Comparison of ENCODE assay signal across 1 fruit fly cellular context in the genomic region with DNA sequence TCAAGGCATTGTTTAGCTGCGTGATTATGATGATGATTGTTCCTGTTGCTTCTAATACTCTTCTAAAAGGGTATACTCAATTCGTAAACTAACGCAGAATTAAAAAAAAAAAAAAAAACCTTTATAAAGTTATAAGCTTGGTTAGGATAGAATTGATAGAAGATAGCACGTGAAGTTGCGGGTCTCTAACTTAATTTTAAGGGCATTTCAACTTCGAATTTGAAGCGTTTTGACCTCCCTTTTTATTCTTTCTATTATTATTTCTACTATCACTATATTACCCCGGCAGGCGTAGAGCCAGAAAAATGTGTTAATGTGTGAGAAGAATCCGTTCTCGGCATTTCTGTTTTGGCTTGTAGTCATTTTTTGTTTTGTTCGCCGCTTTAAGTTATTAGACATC.
TF ChIP-seq lines count a peak whose summit lies in the region.

No protein-coding gene starts in this region.

TF ChIP-seq in whole organism, embryonic, 481 proteins besides CTCF, POLR2A, EP300 and RAD21 (continued from another document and continues in another):
- TF ChIP-seq CG12155 (GFP tag; optimal IDR thresholded peaks at IDR 0.05; lab: Kevin White, UChicago) (peak; percentile 61), CG10462 (GFP tag; optimal IDR thresholded peaks at IDR 0.05; lab: Kevin White, UChicago) (peak; percentile 11), gsb-n (tag; optimal IDR thresholded peaks at IDR 0.05; lab: Kevin White, UChicago) (peak; percentile 67), Asciz (GFP tag; optimal IDR thresholded peaks at IDR 0.05; lab: Kevin White, UChicago) (peak; percentile 61), gfzf (GFP tag; optimal IDR thresholded peaks at IDR 0.05; lab: Kevin White, UChicago) (no peak), Xbp1 (GFP tag; optimal IDR thresholded peaks at IDR 0.05; lab: Kevin White, UChicago) (peak; percentile 71), dmrt11E (tag; optimal IDR thresholded peaks at IDR 0.05; lab: Kevin White, UChicago) (peak; percentile 69), CG11398 (GFP tag; optimal IDR thresholded peaks at IDR 0.05; lab: Kevin White, UChicago) (peak; percentile 44), CG17385 (GFP tag; optimal IDR thresholded peaks at IDR 0.05; lab: Kevin White, UChicago) (peak; percentile 62), Mad (GFP tag; optimal IDR thresholded peaks at IDR 0.05; lab: Kevin White, UChicago) (peak; percentile 47), CG12299 (tag; optimal IDR thresholded peaks at IDR 0.05; lab: Kevin White, UChicago) (no peak), disco-r (GFP tag; optimal IDR thresholded peaks at IDR 0.05; lab: Kevin White, UChicago) (no peak), dimm (GFP tag; IDR thresholded peaks at IDR 0.05; lab: Robert Waterston, UW) (peak; percentile 30; the same call in 1 of the 2 replicates), stc (GFP tag; IDR thresholded peaks at IDR 0.05; lab: Robert Waterston, UW) (0 out of 2 replicates have a peak, but pooled peaks have one; percentile 38), CG11560 (tag; IDR thresholded peaks at IDR 0.05; lab: Robert Waterston, UW) (no peak), NC2β (GFP tag; optimal IDR thresholded peaks at IDR 0.05; lab: Kevin White, UChicago) (peak; percentile 26), crp (GFP tag; optimal IDR thresholded peaks at IDR 0.05; lab: Kevin White, UChicago) (no peak), ttk (GFP tag; IDR thresholded peaks at IDR 0.05; lab: Robert Waterston, UW) (0 out of 2 replicates have a peak, but pooled peaks have one; percentile 28), CG1024 (GFP tag; IDR thresholded peaks at IDR 0.05; lab: Robert Waterston, UW) (peak; percentile 34; the same call in 1 of the 2 replicates), Max (GFP tag; optimal IDR thresholded peaks at IDR 0.05; lab: Kevin White, UChicago) (peak; percentile 53), Lpt (GFP tag; optimal IDR thresholded peaks at IDR 0.05; lab: Kevin White, UChicago) (no peak), CG4820 (GFP tag; optimal IDR thresholded peaks at IDR 0.05; lab: Kevin White, UChicago) (peak; percentile 30), org-1 (GFP tag; optimal IDR thresholded peaks at IDR 0.05; lab: Kevin White, UChicago) (peak; percentile 33), zf30C (GFP tag; optimal IDR thresholded peaks at IDR 0.05; lab: Kevin White, UChicago) (no peak), prd (optimal IDR thresholded peaks at IDR 0.05; lab: Kevin White, UChicago) (no peak), prd (GFP tag; IDR thresholded peaks at IDR 0.05; lab: Robert Waterston, UW) (peak; percentile 47; the same call in 2 of the 3 replicates), CG12744 (GFP tag; optimal IDR thresholded peaks at IDR 0.05; lab: Kevin White, UChicago) (peak; percentile 42), CG5180 (GFP tag; optimal IDR thresholded peaks at IDR 0.05; lab: Kevin White, UChicago) (peak; percentile 4), CG4617 (GFP tag; optimal IDR thresholded peaks at IDR 0.05; lab: Kevin White, UChicago; ENCODE audit: borderline replicate concordance) (no peak), CG6683 (GFP tag; optimal IDR thresholded peaks at IDR 0.05; lab: Kevin White, UChicago) (no peak), Fer2 (tag; optimal IDR thresholded peaks at IDR 0.05; lab: Kevin White, UChicago) (no peak), CG6791 (GFP tag; IDR thresholded peaks at IDR 0.05; lab: Robert Waterston, UW; ENCODE audit: partially characterized antibody) (no peak), eve (GFP tag; optimal IDR thresholded peaks at IDR 0.05; lab: Kevin White, UChicago) (peak in 1 of 2 experiments; percentile 55), dm (GFP tag; optimal IDR thresholded peaks at IDR 0.05; lab: Kevin White, UChicago) (peak; percentile 22), ap (GFP tag; IDR thresholded peaks at IDR 0.05; lab: Robert Waterston, UW) (peak; percentile 23; the same call in 1 of the 2 replicates), mirr (GFP tag; optimal IDR thresholded peaks at IDR 0.05; lab: Kevin White, UChicago) (no peak), Lhr (GFP tag; optimal IDR thresholded peaks at IDR 0.05; lab: Kevin White, UChicago) (peak; percentile 18), abd-A (tag; optimal IDR thresholded peaks at IDR 0.05; lab: Kevin White, UChicago) (no peak), CG8944 (GFP tag; optimal IDR thresholded peaks at IDR 0.05; lab: Kevin White, UChicago) (peak; percentile 48), CG10209 (GFP tag; optimal IDR thresholded peaks at IDR 0.05; lab: Kevin White, UChicago) (peak; percentile 47), Dll (GFP tag; IDR thresholded peaks at IDR 0.05; lab: Robert Waterston, UW; ENCODE audit: partially characterized antibody) (no peak), Hmr (GFP tag; optimal IDR thresholded peaks at IDR 0.05; lab: Kevin White, UChicago) (peak; percentile 44), CG3407 (GFP tag; optimal IDR thresholded peaks at IDR 0.05; lab: Kevin White, UChicago) (peak; percentile 33), CG10654 (GFP tag; optimal IDR thresholded peaks at IDR 0.05; lab: Kevin White, UChicago) (peak; percentile 27), Usf (GFP tag; optimal IDR thresholded peaks at IDR 0.05; lab: Kevin White, UChicago) (peak; percentile 19), CG2889 (GFP tag; IDR thresholded peaks at IDR 0.05; lab: Robert Waterston, UW) (no peak), CkIIα-i1 (GFP tag; IDR thresholded peaks at IDR 0.05; lab: Robert Waterston, UW) (no peak), caup (GFP tag; optimal IDR thresholded peaks at IDR 0.05; lab: Kevin White, UChicago; ENCODE audit: severe bottlenecking) (peak; percentile 46), otp (GFP tag; IDR thresholded peaks at IDR 0.05; lab: Robert Waterston, UW) (0 out of 3 replicates have a peak, but pooled peaks have one; percentile 51), chn (GFP tag; optimal IDR thresholded peaks at IDR 0.05; lab: Kevin White, UChicago) (peak; percentile 60), CG16779 (GFP tag; IDR thresholded peaks at IDR 0.05; lab: Robert Waterston, UW) (0 out of 2 replicates have a peak, but pooled peaks have one; percentile 26), lbe (GFP tag; optimal IDR thresholded peaks at IDR 0.05; lab: Kevin White, UChicago) (no peak), D19A (tag; optimal IDR thresholded peaks at IDR 0.05; lab: Kevin White, UChicago) (peak; percentile 99), Oaz (GFP tag; IDR thresholded peaks at IDR 0.05; lab: Robert Waterston, UW) (no peak), CG13624 (GFP tag; optimal IDR thresholded peaks at IDR 0.05; lab: Kevin White, UChicago) (peak; percentile 46), CG7556 (GFP tag; optimal IDR thresholded peaks at IDR 0.05; lab: Kevin White, UChicago) (peak; percentile 60), CG31388 (GFP tag; optimal IDR thresholded peaks at IDR 0.05; lab: Kevin White, UChicago) (no peak), maf-S (GFP tag; optimal IDR thresholded peaks at IDR 0.05; lab: Kevin White, UChicago) (no peak), btn (GFP tag; optimal IDR thresholded peaks at IDR 0.05; lab: Kevin White, UChicago) (no peak), kay (GFP tag; optimal IDR thresholded peaks at IDR 0.05; lab: Kevin White, UChicago) (no peak), kah (GFP tag; optimal IDR thresholded peaks at IDR 0.05; lab: Kevin White, UChicago) (no peak), Fer1 (GFP tag; optimal IDR thresholded peaks at IDR 0.05; lab: Kevin White, UChicago) (peak; percentile 46), Awh (GFP tag; IDR thresholded peaks at IDR 0.05; lab: Robert Waterston, UW) (no peak), CG6272 (GFP tag; IDR thresholded peaks at IDR 0.05; lab: Robert Waterston, UW) (no peak), ftz-f1 (GFP tag; optimal IDR thresholded peaks at IDR 0.05; lab: Kevin White, UChicago) (no peak), B-H2 (GFP tag; optimal IDR thresholded peaks at IDR 0.05; lab: Kevin White, UChicago) (no peak), CG33213 (GFP tag; optimal IDR thresholded peaks at IDR 0.05; lab: Kevin White, UChicago) (peak; percentile 26), C15 (GFP tag; IDR thresholded peaks at IDR 0.05; lab: Robert Waterston, UW) (no peak), Atf3 (GFP tag; optimal IDR thresholded peaks at IDR 0.05; lab: Kevin White, UChicago) (peak; percentile 41), CG30403 (GFP tag; optimal IDR thresholded peaks at IDR 0.05; lab: Kevin White, UChicago) (peak; percentile 62), CG10321 (GFP tag; IDR thresholded peaks at IDR 0.05; lab: Robert Waterston, UW) (no peak), Abd-B (GFP tag; optimal IDR thresholded peaks at IDR 0.05; lab: Kevin White, UChicago) (peak; percentile 64), sc (optimal IDR thresholded peaks at IDR 0.05; lab: Kevin White, UChicago) (no peak), sc (GFP tag; optimal IDR thresholded peaks at IDR 0.05; lab: Kevin White, UChicago) (peak; percentile 54), Dad (GFP tag; optimal IDR thresholded peaks at IDR 0.05; lab: Kevin White, UChicago) (peak; percentile 33), CG16813 (GFP tag; IDR thresholded peaks at IDR 0.05; lab: Robert Waterston, UW; ENCODE audit: partially characterized antibody) (no peak), danr (GFP tag; IDR thresholded peaks at IDR 0.05; lab: Robert Waterston, UW) (no peak), CoRest (tag; optimal IDR thresholded peaks at IDR 0.05; lab: Kevin White, UChicago) (peak; percentile 76), CG10267 (tag; optimal IDR thresholded peaks at IDR 0.05; lab: Kevin White, UChicago) (peak; percentile 63), CG10274 (GFP tag; optimal IDR thresholded peaks at IDR 0.05; lab: Kevin White, UChicago) (peak; percentile 29), Drgx (GFP tag; IDR thresholded peaks at IDR 0.05; lab: Robert Waterston, UW) (peak; percentile 73), lab (GFP tag; optimal IDR thresholded peaks at IDR 0.05; lab: Kevin White, UChicago) (peak; percentile 76), vnd (GFP tag; IDR thresholded peaks at IDR 0.05; lab: Robert Waterston, UW; ENCODE audit: partially characterized antibody) (no peak), CG7271 (tag; optimal IDR thresholded peaks at IDR 0.05; lab: Kevin White, UChicago) (no peak), gcm (GFP tag; optimal IDR thresholded peaks at IDR 0.05; lab: Kevin White, UChicago) (peak; percentile 18), shn (GFP tag; optimal IDR thresholded peaks at IDR 0.05; lab: Kevin White, UChicago) (no peak), oc (tag; optimal IDR thresholded peaks at IDR 0.05; lab: Kevin White, UChicago) (peak; percentile 60), Atf6 (GFP tag; IDR thresholded peaks at IDR 0.05; lab: Robert Waterston, UW) (peak; percentile 45), CG1832 (GFP tag; optimal IDR thresholded peaks at IDR 0.05; lab: Kevin White, UChicago) (no peak), CG3995 (GFP tag; optimal IDR thresholded peaks at IDR 0.05; lab: Kevin White, UChicago) (no peak), vfl (GFP tag; optimal IDR thresholded peaks at IDR 0.05; lab: Kevin White, UChicago) (no peak), fd96Cb (tag; optimal IDR thresholded peaks at IDR 0.05; lab: Kevin White, UChicago) (peak; percentile 72), HmgD (GFP tag; optimal IDR thresholded peaks at IDR 0.05; lab: Kevin White, UChicago) (no peak), al (GFP tag; IDR thresholded peaks at IDR 0.05; lab: Robert Waterston, UW) (peak; percentile 40; the same call in 1 of the 2 replicates), CG3281 (GFP tag; optimal IDR thresholded peaks at IDR 0.05; lab: Kevin White, UChicago) (peak; percentile 54), CG32532 (GFP tag; IDR thresholded peaks at IDR 0.05; lab: Robert Waterston, UW) (peak; percentile 72), fu2 (GFP tag; optimal IDR thresholded peaks at IDR 0.05; lab: Kevin White, UChicago) (no peak), Pdp1 (GFP tag; optimal IDR thresholded peaks at IDR 0.05; lab: Kevin White, UChicago) (peak; percentile 56 to 61), Stat92E (GFP tag; optimal IDR thresholded peaks at IDR 0.05; lab: Kevin White, UChicago) (no peak), inv (GFP tag; IDR thresholded peaks at IDR 0.05; lab: Robert Waterston, UW; ENCODE audit: partially characterized antibody) (no peak), CG8765 (GFP tag; IDR thresholded peaks at IDR 0.05; lab: Robert Waterston, UW) (no peak), wek (GFP tag; optimal IDR thresholded peaks at IDR 0.05; lab: Kevin White, UChicago) (no peak), tgo (GFP tag; IDR thresholded peaks at IDR 0.05; lab: Robert Waterston, UW) (peak; percentile 53), sna (GFP tag; IDR thresholded peaks at IDR 0.05; lab: Robert Waterston, UW; ENCODE audit: partially characterized antibody) (no peak), row (GFP tag; IDR thresholded peaks at IDR 0.05; lab: Robert Waterston, UW) (peak; percentile 84), CG18599 (GFP tag; optimal IDR thresholded peaks at IDR 0.05; lab: Kevin White, UChicago) (peak; percentile 56), pfk (GFP tag; optimal IDR thresholded peaks at IDR 0.05; lab: Kevin White, UChicago) (no peak), cad (GFP tag; optimal IDR thresholded peaks at IDR 0.05; lab: Kevin White, UChicago) (no peak), Dfd (GFP tag; optimal IDR thresholded peaks at IDR 0.05; lab: Kevin White, UChicago) (no peak), klu (GFP tag; IDR thresholded peaks at IDR 0.05; lab: Robert Waterston, UW) (no peak; the same call in 1 of the 2 replicates), CG15011 (GFP tag; optimal IDR thresholded peaks at IDR 0.05; lab: Kevin White, UChicago) (peak; percentile 12), en (GFP tag; optimal IDR thresholded peaks at IDR 0.05; lab: Kevin White, UChicago) (no peak), Rx (GFP tag; IDR thresholded peaks at IDR 0.05; lab: Robert Waterston, UW) (no peak), tna (GFP tag; IDR thresholded peaks at IDR 0.05; lab: Robert Waterston, UW; ENCODE audit: partially characterized antibody) (no peak), nerfin-1 (tag; optimal IDR thresholded peaks at IDR 0.05; lab: Kevin White, UChicago) (peak; percentile 47), Hand (GFP tag; optimal IDR thresholded peaks at IDR 0.05; lab: Kevin White, UChicago) (no peak), Camta (GFP tag; optimal IDR thresholded peaks at IDR 0.05; lab: Kevin White, UChicago) (peak; percentile 55), ac (GFP tag; optimal IDR thresholded peaks at IDR 0.05; lab: Kevin White, UChicago) (no peak), jumu (GFP tag; optimal IDR thresholded peaks at IDR 0.05; lab: Kevin White, UChicago) (no peak), ATbp (GFP tag; optimal IDR thresholded peaks at IDR 0.05; lab: Kevin White, UChicago) (peak; percentile 28), ind (GFP tag; optimal IDR thresholded peaks at IDR 0.05; lab: Kevin White, UChicago) (peak; percentile 55), CG12219 (GFP tag; optimal IDR thresholded peaks at IDR 0.05; lab: Kevin White, UChicago) (peak; percentile 10), chm (GFP tag; IDR thresholded peaks at IDR 0.05; lab: Robert Waterston, UW) (peak; percentile 62; the same call in 1 of the 2 replicates), gsb (GFP tag; IDR thresholded peaks at IDR 0.05; lab: Robert Waterston, UW) (peak; percentile 20; the same call in 1 of the 2 replicates), CG3847 (GFP tag; IDR thresholded peaks at IDR 0.05; lab: Robert Waterston, UW) (0 out of 2 replicates have a peak, but pooled peaks have one; percentile 30), Hr51 (GFP tag; optimal IDR thresholded peaks at IDR 0.05; lab: Kevin White, UChicago) (peak; percentile 14 to 63)
